Worm (Caenorhabditis elegans) whole organism, L3 larva: ENCODE measurements around the gene Y39B6A.13.

ENCODE experiments used
- elt-1 ChIP-seq: fragments of 150-350 bp; optimal IDR thresholded peaks from 2 replicates; lab custom pipeline; 2014; ENCODE audit warnings: missing biosample characterization, missing genetic modification characterization
- eor-1 ChIP-seq, 2 experiments: fragments of 150-350 bp; optimal IDR thresholded peaks; 2 replicates each; lab custom pipeline; 2014 to 2018; ENCODE audit warnings: missing biosample characterization in 2 of 2, missing genetic modification characterization in 2 of 2
- fkh-10 ChIP-seq: sonication (generic microtip); optimal IDR thresholded peaks from 2 replicates; lab custom pipeline; 2017; ENCODE audit warnings: missing biosample characterization, missing genetic modification reagents, missing genetic modification characterization
- lin-15B ChIP-seq: fragments of 150-350 bp; optimal IDR thresholded peaks from 2 replicates; lab custom pipeline; 2014; ENCODE audit warnings: missing biosample characterization, missing genetic modification characterization
- lin-39 ChIP-seq: fragments of 150-350 bp; optimal IDR thresholded peaks from 2 replicates; lab custom pipeline; 2018; ENCODE audit warnings: missing biosample characterization, missing genetic modification reagents, missing genetic modification characterization
- nhr-76 ChIP-seq: fragments of 150-350 bp; sonication (generic microtip); optimal IDR thresholded peaks from 5 replicates; lab custom pipeline; 2014; ENCODE audit warnings: missing biosample characterization, missing genetic modification characterization
- unc-39 ChIP-seq: sonication (generic microtip); optimal IDR thresholded peaks from 4 replicates; lab custom pipeline; 2017; ENCODE audit warnings: missing biosample characterization, missing genetic modification characterization
- ztf-4 ChIP-seq: fragments of 150-350 bp; optimal IDR thresholded peaks from 2 replicates; lab custom pipeline; 2014; ENCODE audit warnings: missing biosample characterization, missing genetic modification characterization

ce11 chrV:19068888-19069287 is 50.3 kb downstream of the Y39B6A.13 start:
- TF ChIP-seq fkh-10 (GFP tag; lab: Kevin White, UChicago) (no peak), nhr-76 (tag; lab: Kevin White, UChicago) (no peak), ztf-4 (tag; lab: Kevin White, UChicago) (no peak), unc-39 (tag; lab: Kevin White, UChicago) (no peak), lin-15B (tag; lab: Kevin White, UChicago) (no peak), lin-39 (tag; lab: Kevin White, UChicago) (no peak), elt-1 (tag; lab: Kevin White, UChicago) (no peak), eor-1 (tag; optimal IDR thresholded peaks at IDR 0.05; lab: Kevin White, UChicago) (no peak)
